Worm (Caenorhabditis elegans): ENCODE measurements around the gene mig-2.
A peak's percentile ranks its signal among the peaks of the same experiment; 100 is the strongest.

The mig-2 gene

ce11 chrX:11536408-11536807 lies 12.0 kb upstream of the mig-2 start, which contains the start of gene C35C5.9 (continued):
- TF ChIP-seq C04F5.9 (tag; optimal IDR thresholded peaks at IDR 0.05) (no peak), unc-62 (GFP tag; optimal IDR thresholded peaks at IDR 0.05) (no peak), nhr-237 (tag; optimal IDR thresholded peaks at IDR 0.05) (no peak), unc-130 (tag; optimal IDR thresholded peaks at IDR 0.05) (no peak), unc-30 (tag; optimal IDR thresholded peaks at IDR 0.05) (no peak), hlh-17 (GFP tag; optimal IDR thresholded peaks at IDR 0.05; ENCODE audit: borderline replicate concordance) (no peak), grh-1 (GFP tag; IDR thresholded peaks at IDR 0.05) (no peak), nhr-84 (tag; optimal IDR thresholded peaks at IDR 0.05) (no peak), zip-4 (GFP tag; optimal IDR thresholded peaks at IDR 0.05) (no peak), mab-9 (GFP tag; IDR thresholded peaks at IDR 0.05) (no peak), ztf-4 (tag; optimal IDR thresholded peaks at IDR 0.05) (no peak), egl-13 (tag; optimal IDR thresholded peaks at IDR 0.05) (no peak), pag-3 (tag; optimal IDR thresholded peaks at IDR 0.05; ENCODE audit: borderline replicate concordance, insufficient read depth) (no peak), aha-1 (tag; optimal IDR thresholded peaks at IDR 0.05) (no peak), lir-3 (tag; optimal IDR thresholded peaks at IDR 0.05; ENCODE audit: poor library complexity) (no peak), ceh-82 (tag; optimal IDR thresholded peaks at IDR 0.05) (no peak), isw-1 (GFP tag; IDR thresholded peaks at IDR 0.05) (no peak), ces-1 (GFP tag; optimal IDR thresholded peaks at IDR 0.05) (no peak), fos-1 (tag; optimal IDR thresholded peaks at IDR 0.05) (no peak), nhr-77 (tag; optimal IDR thresholded peaks at IDR 0.05) (no peak), xbp-1 (tag; optimal IDR thresholded peaks at IDR 0.05) (no peak), hlh-4 (tag; optimal IDR thresholded peaks at IDR 0.05) (no peak), nhr-85 (tag) (peak; percentile 89), nhr-19 (GFP tag; conservative IDR thresholded peaks at IDR 0.05) (no peak; the same call in 1 of the 2 replicates), pax-3 (tag; optimal IDR thresholded peaks at IDR 0.05) (no peak), nhr-90 (tag; optimal IDR thresholded peaks at IDR 0.05; ENCODE audit: poor library complexity) (peak; percentile 63), elt-2 (tag; optimal IDR thresholded peaks at IDR 0.05) (no peak)

- TF ChIP-seq ets-5 (GFP tag; IDR thresholded peaks at IDR 0.05) (no peak), nhr-90 (tag; optimal IDR thresholded peaks at IDR 0.05; ENCODE audit: poor library complexity) (peak; percentile 51), efl-1 (optimal IDR thresholded peaks at IDR 0.05) (no peak), efl-1 (GFP tag; optimal IDR thresholded peaks at IDR 0.05 in 1 of 2) (peak in 1 of 2 experiments; percentile 86), lin-35 (GFP tag; optimal IDR thresholded peaks at IDR 0.05) (peak in 1 of 2 experiments; percentile 0), nhr-71 (tag; optimal IDR thresholded peaks at IDR 0.05) (peak; percentile 17)
These were observed 11.1 kb upstream of the mig-2 start, which contains the start of gene gcp-2.2 for ce11 chrX:11537240-11537764. Gene gcp-2.2, plus strand, starts transcription at chrX:11537714.

- TF ChIP-seq efl-3 (GFP tag; optimal IDR thresholded peaks at IDR 0.05) (no peak), fkh-4 (tag; optimal IDR thresholded peaks at IDR 0.05; ENCODE audit: borderline replicate concordance) (no peak), ceh-90 (tag; optimal IDR thresholded peaks at IDR 0.05) (no peak), ceh-8 (GFP tag; optimal IDR thresholded peaks at IDR 0.05) (no peak), lsy-2 (tag; optimal IDR thresholded peaks at IDR 0.05) (no peak), elt-2 (tag; optimal IDR thresholded peaks at IDR 0.05) (no peak), dsc-1 (tag; optimal IDR thresholded peaks at IDR 0.05) (no peak), C16A3.4 (tag; optimal IDR thresholded peaks at IDR 0.05) (no peak)
These were observed 6.7 kb upstream of the mig-2 start for ce11 chrX:11541690-11542089.

Data from whole organism, L1 larva.